Worm (Caenorhabditis elegans): ENCODE measurements around the gene cox-6A.

ce11 chrIII:5107959-5108358 is 26.4 kb downstream of the cox-6A start:
- TF ChIP-seq lsy-2 (tag; optimal IDR thresholded peaks at IDR 0.05) (no peak), unc-62 (GFP tag; optimal IDR thresholded peaks at IDR 0.05) (no peak), pha-4 (tag; optimal IDR thresholded peaks at IDR 0.05) (no peak), nhr-237 (tag; optimal IDR thresholded peaks at IDR 0.05) (no peak), nhr-76 (tag; optimal IDR thresholded peaks at IDR 0.05) (no peak), lin-13 (tag; optimal IDR thresholded peaks at IDR 0.05) (no peak)

Data from whole organism, mixed stage, embryonic.